Worm (Caenorhabditis elegans) whole organism, midembryonic: ENCODE results near the gene K11G12.6.

Experiments used
- T22C8.4 ChIP-seq: fragments of 200-800 bp; sonication (Bioruptor generic); IDR thresholded peaks from 2 replicates; pipeline ENCODE4 v1.3.6; 2022; ENCODE audit warnings: missing genetic modification characterization, missing compliant biosample characterization
- cog-1 ChIP-seq: sonication (generic microtip); optimal IDR thresholded peaks from 2 replicates; lab custom pipeline; 2016; ENCODE audit warnings: missing genetic modification characterization, missing compliant biosample characterization
- flt-1 ChIP-seq: fragments of 200-800 bp; sonication (Bioruptor generic); IDR thresholded peaks from 2 replicates; pipeline ENCODE4 v1.3.6; 2022; ENCODE audit warnings: missing genetic modification characterization, missing compliant biosample characterization
- klf-2 ChIP-seq: fragments of 200-800 bp; sonication (Bioruptor generic); conservative IDR thresholded peaks from 2 replicates; pipeline ENCODE4 v1.3.6; 2022; ENCODE audit warnings: missing genetic modification reagents, missing genetic modification characterization, missing compliant biosample characterization
- med-1 ChIP-seq: sonication (generic microtip); optimal IDR thresholded peaks from 2 replicates; lab custom pipeline; 2017; ENCODE audit warnings: missing genetic modification characterization, mild to moderate bottlenecking, missing compliant biosample characterization, antibody characterized with exemption, missing genetic modification reagents; ENCODE audit not compliant: insufficient read depth
- ref-1 ChIP-seq: fragments of 200-800 bp; sonication (Bioruptor generic); conservative IDR thresholded peaks from 2 replicates; pipeline ENCODE4 v1.3.6; 2022; ENCODE audit warnings: missing genetic modification reagents, missing genetic modification characterization, missing compliant biosample characterization
- tab-1 ChIP-seq: fragments of 200-800 bp; sonication (Bioruptor generic); IDR thresholded peaks from 2 replicates; pipeline ENCODE4 v1.3.6; 2022; ENCODE audit warnings: missing genetic modification characterization, missing compliant biosample characterization
- ztf-23 ChIP-seq: fragments of 200-800 bp; sonication (Bioruptor generic); IDR thresholded peaks from 2 replicates; pipeline ENCODE4 v1.3.6; 2022; ENCODE audit warnings: missing genetic modification reagents, missing genetic modification characterization, missing compliant biosample characterization
- ztf-29 ChIP-seq: fragments of 200-800 bp; sonication (Bioruptor generic); IDR thresholded peaks from 2 replicates; pipeline ENCODE4 v1.3.6; 2022; ENCODE audit warnings: missing genetic modification reagents, missing genetic modification characterization, missing compliant biosample characterization

Gene K11G12.6

ce11 chrX:6688953-6689562 is 40.4 kb downstream of the K11G12.6 start:
- TF ChIP-seq cog-1 (tag; lab: Kevin White, UChicago), result peak; percentile 48
- TF ChIP-seq med-1, result no peak
- TF ChIP-seq ztf-29 (GFP tag; lab: Robert Waterston, UW), result no peak

ce11 chrX:6687756-6688155 is 41.7 kb downstream of the K11G12.6 start:
- TF ChIP-seq cog-1 (tag; lab: Kevin White, UChicago), result no peak
- no peak for TF ChIP-seq flt-1 (GFP tag; lab: Robert Waterston, UW)
- TF ChIP-seq ztf-23 (GFP tag; lab: Robert Waterston, UW), result no peak
- TF ChIP-seq ztf-29 (GFP tag; lab: Robert Waterston, UW), result no peak
- no peak for TF ChIP-seq ref-1 (GFP tag; lab: Robert Waterston, UW)

DNA sequence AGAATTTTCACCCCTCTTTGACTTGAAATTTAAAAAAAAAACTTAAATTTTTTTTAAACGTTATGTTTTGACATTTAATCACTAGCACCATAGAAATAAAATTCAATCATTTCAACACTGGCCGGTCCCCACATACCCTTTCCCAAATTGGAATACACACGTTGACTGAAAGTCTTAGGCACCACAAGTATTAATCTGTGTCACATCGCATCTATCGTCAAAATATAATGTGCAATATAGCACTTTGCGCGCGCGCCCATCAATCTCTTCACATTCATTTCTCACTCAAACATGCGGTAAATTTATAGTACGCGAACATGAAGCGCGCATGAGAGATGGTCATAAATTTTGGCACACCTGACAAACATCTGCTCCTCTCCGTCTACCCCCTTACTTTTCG is 42.1 kb downstream of the K11G12.6 start:
- TF ChIP-seq flt-1 (GFP tag; lab: Robert Waterston, UW), result no peak

DNA sequence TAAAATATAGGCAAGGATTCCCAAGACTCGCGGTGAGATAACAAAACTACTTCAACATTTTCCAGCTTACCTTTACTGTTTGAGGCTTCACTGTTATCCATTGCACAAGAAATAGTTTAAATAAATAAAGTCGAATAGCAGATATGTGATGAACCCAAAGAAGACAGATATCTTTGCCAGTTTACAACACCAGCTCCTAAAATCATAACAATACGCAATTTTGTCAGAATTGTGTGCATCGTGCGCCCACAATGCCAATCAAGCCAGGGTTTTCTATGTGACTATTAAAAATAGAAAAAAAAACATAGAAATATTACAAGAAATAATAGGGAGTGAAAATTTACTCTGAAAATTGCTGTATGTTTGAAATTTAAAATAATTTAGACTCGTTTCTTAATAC is 46.8 kb downstream of the K11G12.6 start, which contains the start of gene F38B6.8:
Gene F38B6.8, minus strand, starts transcription at position 101 of the 400 bp plus-strand sequence.
- TF ChIP-seq tab-1 (GFP tag; lab: Robert Waterston, UW) (no peak), cog-1 (tag; lab: Kevin White, UChicago) (no peak), T22C8.4 (no peak), klf-2 (no peak), ztf-29 (GFP tag; lab: Robert Waterston, UW) (no peak)
